Fruit fly (Drosophila melanogaster): ENCODE results near the gene Kat60.

DNA sequence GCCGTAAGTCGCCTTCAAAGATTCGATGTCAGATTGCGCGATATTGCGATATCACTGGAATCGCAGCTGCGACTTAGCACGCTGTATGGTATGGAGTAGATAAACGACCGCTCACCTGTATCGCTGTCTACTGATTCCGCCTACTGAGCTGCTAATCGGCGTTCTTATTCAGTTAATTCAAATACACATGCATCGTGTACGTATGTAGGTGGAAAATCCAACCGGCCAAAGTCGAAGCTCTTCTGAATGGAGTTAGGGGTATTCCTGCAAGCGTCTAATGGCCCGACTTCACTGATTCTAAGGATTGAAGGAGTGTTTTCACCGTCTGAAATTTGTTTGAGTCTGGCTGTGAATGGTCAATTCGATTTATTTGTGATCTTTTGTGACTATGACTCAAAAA lies 8.9 kb downstream of the Kat60 start, which contains the start of gene CG2604:
- no peak for TF ChIP-seq CG32006 (GFP tag; optimal IDR thresholded peaks at IDR 0.05)
- TF ChIP-seq Sox15 (GFP tag; optimal IDR thresholded peaks at IDR 0.05): no peak
- no peak for TF ChIP-seq Ets21C (GFP tag; optimal IDR thresholded peaks at IDR 0.05)
- TF ChIP-seq Sox14 (GFP tag; optimal IDR thresholded peaks at IDR 0.05): peak; percentile 33
- no peak for TF ChIP-seq topi (GFP tag; optimal IDR thresholded peaks at IDR 0.05)
- TF ChIP-seq svp (GFP tag): no peak
- TF ChIP-seq CG4318 (GFP tag; optimal IDR thresholded peaks at IDR 0.05): no peak
- no peak for TF ChIP-seq CG11762 (GFP tag; optimal IDR thresholded peaks at IDR 0.05; ENCODE audit: insufficient read depth)
- no peak for TF ChIP-seq CG3919 (GFP tag; optimal IDR thresholded peaks at IDR 0.05)
- TF ChIP-seq fd85E (GFP tag; optimal IDR thresholded peaks at IDR 0.05): no peak
- TF ChIP-seq OdsH (GFP tag; optimal IDR thresholded peaks at IDR 0.05): no peak

All from whole organism, prepupa.